Worm (Caenorhabditis elegans): ENCODE results near the gene T13H5.8.

Gene T13H5.8

ce11 chrII:8481033-8481708 is 37.1 kb upstream of the T13H5.8 start:
- TF ChIP-seq K11D2.4 (GFP tag; IDR thresholded peaks at IDR 0.05) (peak; percentile 12; the same call in 1 of the 2 replicates), lsl-1 (GFP tag; optimal IDR thresholded peaks at IDR 0.05) (no peak), K12H6.12 (tag; optimal IDR thresholded peaks at IDR 0.05) (peak; percentile 18), F49E8.2 (tag; optimal IDR thresholded peaks at IDR 0.05; ENCODE audit: insufficient read depth) (no peak), dpl-1 (GFP tag; optimal IDR thresholded peaks at IDR 0.05) (no peak), Y53G8AR.9 (GFP tag; conservative IDR thresholded peaks at IDR 0.05) (0 out of 2 replicates have a peak, but pooled peaks have one; percentile 16), aptf-3 (GFP tag; IDR thresholded peaks at IDR 0.05) (no peak), F52B5.7 (tag; optimal IDR thresholded peaks at IDR 0.05) (no peak), sdz-38 (tag; optimal IDR thresholded peaks at IDR 0.05) (no peak), let-526 (GFP tag; IDR thresholded peaks at IDR 0.05) (0 out of 2 replicates have a peak, but pooled peaks have one; percentile 6), ztf-22 (GFP tag; optimal IDR thresholded peaks at IDR 0.05) (no peak), chd-7 (tag; optimal IDR thresholded peaks at IDR 0.05) (peak; percentile 23), hsf-1 (GFP tag; IDR thresholded peaks at IDR 0.05) (peak; percentile 81), ceh-27 (GFP tag; optimal IDR thresholded peaks at IDR 0.05) (no peak), repo-1 (tag; optimal IDR thresholded peaks at IDR 0.05) (no peak), xnd-1 (tag; optimal IDR thresholded peaks at IDR 0.05) (no peak), nfyb-1 (GFP tag; IDR thresholded peaks at IDR 0.05) (no peak), hlh-26 (GFP tag; conservative IDR thresholded peaks at IDR 0.05) (no peak), pbrm-1 (GFP tag; IDR thresholded peaks at IDR 0.05) (0 out of 2 replicates have a peak, but pooled peaks have one; percentile 26), mes-4 (tag; optimal IDR thresholded peaks at IDR 0.05) (no peak), cebp-1 (GFP tag; IDR thresholded peaks at IDR 0.05) (no peak), cebp-1 (tag; optimal IDR thresholded peaks at IDR 0.05) (peak; percentile 31), F23B12.7 (tag; optimal IDR thresholded peaks at IDR 0.05; ENCODE audit: insufficient read depth) (peak; percentile 19), ceh-100 (GFP tag; IDR thresholded peaks at IDR 0.05) (no peak), nfya-1 (tag; optimal IDR thresholded peaks at IDR 0.05; ENCODE audit: borderline replicate concordance, insufficient read depth) (no peak), nhr-80 (tag; optimal IDR thresholded peaks at IDR 0.05) (no peak), D2030.7 (GFP tag; IDR thresholded peaks at IDR 0.05) (no peak), lin-54 (GFP tag; optimal IDR thresholded peaks at IDR 0.05) (no peak), hmg-20 (GFP tag; IDR thresholded peaks at IDR 0.05) (no peak), pha-4 (tag; optimal IDR thresholded peaks at IDR 0.05) (no peak), zim-3 (tag; optimal IDR thresholded peaks at IDR 0.05) (no peak), Y95B8A.8 (GFP tag; IDR thresholded peaks at IDR 0.05) (no peak), nhr-90 (tag; optimal IDR thresholded peaks at IDR 0.05) (no peak), Y56A3A.18 (GFP tag; IDR thresholded peaks at IDR 0.05) (no peak), him-1 (tag; optimal IDR thresholded peaks at IDR 0.05) (no peak), egl-44 (GFP tag; IDR thresholded peaks at IDR 0.05) (no peak), gei-17 (GFP tag; optimal IDR thresholded peaks at IDR 0.05) (peak; percentile 3), hrde-1 (tag; optimal IDR thresholded peaks at IDR 0.05; ENCODE audit: borderline replicate concordance) (no peak), B0336.3 (GFP tag; IDR thresholded peaks at IDR 0.05) (no peak), bed-1 (GFP tag; IDR thresholded peaks at IDR 0.05) (no peak), Y67H2A.10 (GFP tag; conservative IDR thresholded peaks at IDR 0.05) (no peak), F37B4.10 (GFP tag; IDR thresholded peaks at IDR 0.05) (no peak), nhr-27 (tag; optimal IDR thresholded peaks at IDR 0.05) (no peak), ztf-18 (tag; optimal IDR thresholded peaks at IDR 0.05) (no peak), F22D6.2 (tag; optimal IDR thresholded peaks at IDR 0.05) (no peak), rcor-1 (GFP tag; IDR thresholded peaks at IDR 0.05) (no peak)

All from whole organism, young adult.